Worm (Caenorhabditis elegans) whole organism, L3 larva: ENCODE results near the gene arrd-5.

Experiments used
- ZK546.5 ChIP-seq: sonication (generic microtip); optimal IDR thresholded peaks from 2 replicates; lab custom pipeline; 2017; ENCODE audit warnings: missing biosample characterization, missing genetic modification characterization
- ceh-9 ChIP-seq: sonication (generic microtip); optimal IDR thresholded peaks from 2 replicates; lab custom pipeline; 2018; ENCODE audit warnings: missing biosample characterization, missing genetic modification characterization
- elt-2 ChIP-seq: sonication (generic microtip); optimal IDR thresholded peaks from 2 replicates; lab custom pipeline; 2016; ENCODE audit warnings: missing genetic modification reagents, mild to moderate bottlenecking, missing genetic modification characterization, missing compliant biosample characterization
- lin-39 ChIP-seq: fragments of 150-350 bp; optimal IDR thresholded peaks from 2 replicates; lab custom pipeline; 2018; ENCODE audit warnings: missing biosample characterization, missing genetic modification reagents, missing genetic modification characterization
- mdl-1 ChIP-seq: fragments of 150-350 bp; optimal IDR thresholded peaks from 2 replicates; lab custom pipeline; 2014; ENCODE audit warnings: missing biosample characterization, missing genetic modification characterization
- nfya-1 ChIP-seq: sonication (generic microtip); optimal IDR thresholded peaks from 2 replicates; lab custom pipeline; 2017; ENCODE audit warnings: missing genetic modification characterization, mild to moderate bottlenecking, missing compliant biosample characterization, antibody characterized with exemption, moderate library complexity; ENCODE audit not compliant: insufficient read depth
- nhr-12 ChIP-seq: fragments of 150-350 bp; optimal IDR thresholded peaks from 2 replicates; lab custom pipeline; 2014; ENCODE audit warnings: missing biosample characterization, missing genetic modification characterization
- nhr-23 ChIP-seq: fragments of 150-350 bp; optimal IDR thresholded peaks from 2 replicates; lab custom pipeline; 2014; ENCODE audit warnings: missing biosample characterization, missing genetic modification reagents, missing genetic modification characterization
- nhr-76 ChIP-seq: fragments of 150-350 bp; sonication (generic microtip); optimal IDR thresholded peaks from 5 replicates; lab custom pipeline; 2014; ENCODE audit warnings: missing biosample characterization, missing genetic modification characterization
- snpc-4 ChIP-seq: fragments of 150-350 bp; optimal IDR thresholded peaks from 2 replicates; lab custom pipeline; 2014; ENCODE audit warnings: missing biosample characterization, missing genetic modification characterization
- ztf-11 ChIP-seq: fragments of 150-350 bp; optimal IDR thresholded peaks from 2 replicates; lab custom pipeline; 2014; ENCODE audit warnings: missing biosample characterization, missing genetic modification characterization

ce11 chrII:9871061-9871460 is 36.0 kb downstream of the arrd-5 start, which contains the start of gene chil-7:
- TF ChIP-seq ceh-9 (tag; lab: Kevin White, UChicago) = no peak
- no peak for TF ChIP-seq elt-2 (tag; lab: Kevin White, UChicago)
- TF ChIP-seq nfya-1 (tag; lab: Kevin White, UChicago) = no peak
- no peak for TF ChIP-seq ztf-11 (tag; lab: Kevin White, UChicago)
- no peak for TF ChIP-seq nhr-12 (tag; lab: Kevin White, UChicago)
- no peak for TF ChIP-seq snpc-4 (tag; lab: Kevin White, UChicago)
- no peak for TF ChIP-seq nhr-76 (tag; lab: Kevin White, UChicago)
- TF ChIP-seq nhr-23 (tag; lab: Kevin White, UChicago) = no peak
- TF ChIP-seq mdl-1 (tag; lab: Kevin White, UChicago) = no peak
- TF ChIP-seq ZK546.5 (tag; lab: Kevin White, UChicago) = no peak
- TF ChIP-seq lin-39 (tag; lab: Kevin White, UChicago) = no peak
